Worm (Caenorhabditis elegans): Measurements from ENCODE around the gene F20B6.5.
"Not testable (repeated sequence)": the region's sequence is repeated elsewhere in the genome, so short reads cannot be mapped to it uniquely, and the experiment has no call there.

DNA sequence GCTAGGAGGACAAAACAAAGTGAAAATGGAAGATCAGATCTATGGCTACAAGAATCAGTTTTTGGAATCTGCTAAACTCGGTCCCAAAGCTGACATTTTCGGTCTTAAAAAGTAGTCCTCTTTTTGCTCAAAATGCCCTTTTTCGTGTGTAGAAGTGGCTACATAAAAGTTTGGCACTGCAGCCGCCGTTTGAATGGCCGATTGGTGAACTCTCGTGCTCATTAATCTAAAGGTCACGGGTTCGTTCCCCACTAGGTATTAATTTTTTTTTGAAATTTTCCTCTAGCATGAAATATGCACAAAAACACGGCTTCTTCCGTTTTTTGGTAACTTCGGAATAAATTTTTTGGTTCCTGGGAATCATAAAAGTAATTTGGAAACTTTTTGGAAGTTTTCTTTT is 5.1 kb upstream of the F20B6.5 start:
- TF ChIP-seq unc-62, ceh-27 (GFP tag; optimal IDR thresholded peaks at IDR 0.05): not testable (repeated sequence)

All from whole organism, young adult.